Worm (Caenorhabditis elegans): ENCODE data around the gene ZK1320.13.

ce11 chrII:9703601-9704000 lies 23.0 kb downstream of the ZK1320.13 start, which contains the start of gene mop-25.2:
- no peak for TF ChIP-seq ceh-32 (tag; optimal IDR thresholded peaks at IDR 0.05; ENCODE audit: poor library complexity)
- no peak for TF ChIP-seq unc-62 (GFP tag; optimal IDR thresholded peaks at IDR 0.05 in 1 of 2)
- no peak for TF ChIP-seq unc-62 (tag; optimal IDR thresholded peaks at IDR 0.05)
